Worm (Caenorhabditis elegans) whole organism, L2 larva: ENCODE results near the gene cin-4.

Experiments used
- C34F6.9 ChIP-seq: fragments of 150-350 bp; optimal IDR thresholded peaks from 2 replicates; lab custom pipeline; 2014; ENCODE audit warnings: missing biosample characterization, missing genetic modification characterization
- F13H6.1 ChIP-seq: sonication (generic microtip); optimal IDR thresholded peaks from 2 replicates; lab custom pipeline; 2016; ENCODE audit warnings: missing genetic modification characterization, missing compliant biosample characterization
- R02D3.7 ChIP-seq: fragments of 150-350 bp; optimal IDR thresholded peaks from 2 replicates; lab custom pipeline; 2014; ENCODE audit warnings: missing biosample characterization, missing genetic modification characterization
- Y55F3AM.14 ChIP-seq: fragments of 200-800 bp; sonication (Bioruptor generic); optimal IDR thresholded peaks from 2 replicates; lab custom pipeline; 2018; ENCODE audit warnings: mild to moderate bottlenecking, missing genetic modification characterization, missing compliant biosample characterization
- ZK546.5 ChIP-seq: sonication (generic microtip); optimal IDR thresholded peaks from 2 replicates; lab custom pipeline; 2017; ENCODE audit warnings: missing biosample characterization, missing genetic modification characterization
- aly-2 ChIP-seq: fragments of 150-350 bp; optimal IDR thresholded peaks from 2 replicates; lab custom pipeline; 2014; ENCODE audit warnings: missing biosample characterization, missing genetic modification characterization
- ama-1 ChIP-seq: fragments of 150-350 bp; optimal IDR thresholded peaks from 2 replicates; lab custom pipeline; 2018; ENCODE audit warnings: inconsistent platforms
- blmp-1 ChIP-seq: sonication (generic microtip); optimal IDR thresholded peaks from 2 replicates; lab custom pipeline; 2017; ENCODE audit warnings: missing genetic modification characterization, mild to moderate bottlenecking, missing compliant biosample characterization, antibody characterized with exemption, moderate library complexity; ENCODE audit not compliant: insufficient read depth
- ceh-16 ChIP-seq: fragments of 150-350 bp; optimal IDR thresholded peaks from 2 replicates; lab custom pipeline; 2014; ENCODE audit warnings: missing biosample characterization, missing genetic modification characterization
- ceh-82 ChIP-seq: fragments of 150-350 bp; optimal IDR thresholded peaks from 2 replicates; lab custom pipeline; 2014; ENCODE audit warnings: missing biosample characterization, missing genetic modification characterization
- dmd-4 ChIP-seq: sonication (generic microtip); optimal IDR thresholded peaks from 2 replicates; lab custom pipeline; 2017; ENCODE audit warnings: missing biosample characterization, missing genetic modification characterization
- elt-1 ChIP-seq: fragments of 150-350 bp; optimal IDR thresholded peaks from 2 replicates; lab custom pipeline; 2014; ENCODE audit warnings: missing biosample characterization, missing genetic modification characterization
- elt-3 ChIP-seq: sonication (generic microtip); optimal IDR thresholded peaks from 2 replicates; lab custom pipeline; 2017; ENCODE audit warnings: missing biosample characterization, missing genetic modification characterization
- lin-11 ChIP-seq: fragments of 150-350 bp; sonication (generic microtip); optimal IDR thresholded peaks from 2 replicates; lab custom pipeline; 2014; ENCODE audit warnings: missing biosample characterization, missing genetic modification characterization, inconsistent platforms, mixed read lengths
- lin-13 ChIP-seq: fragments of 150-350 bp; optimal IDR thresholded peaks from 2 replicates; lab custom pipeline; 2014; ENCODE audit warnings: missing biosample characterization, missing genetic modification reagents, missing genetic modification characterization
- lin-39 ChIP-seq: fragments of 150-350 bp; optimal IDR thresholded peaks from 2 replicates; lab custom pipeline; 2014; ENCODE audit warnings: missing biosample characterization, missing genetic modification reagents, missing genetic modification characterization
- lsy-2 ChIP-seq, 2 experiments: fragments of 150-350 bp in 1 of 2; sonication (generic microtip) in 1 of 2; optimal IDR thresholded peaks; 2 replicates each; lab custom pipeline; 2014 to 2017; ENCODE audit warnings: missing biosample characterization in 2 of 2, missing genetic modification characterization in 2 of 2
- mab-5 ChIP-seq: fragments of 150-350 bp; optimal IDR thresholded peaks from 2 replicates; lab custom pipeline; 2014; ENCODE audit warnings: missing biosample characterization, missing genetic modification characterization
- mbf-1 ChIP-seq: sonication (generic microtip); optimal IDR thresholded peaks from 2 replicates; lab custom pipeline; 2017; ENCODE audit warnings: missing biosample characterization, missing genetic modification characterization
- mdl-1 ChIP-seq, 2 experiments: fragments of 150-350 bp in 1 of 2; sonication (generic microtip) in 1 of 2; optimal IDR thresholded peaks; 2 replicates each; lab custom pipeline; 2017; ENCODE audit warnings: missing biosample characterization in 2 of 2, missing genetic modification characterization in 2 of 2
- nhr-12 ChIP-seq: fragments of 150-350 bp; optimal IDR thresholded peaks from 2 replicates; lab custom pipeline; 2014; ENCODE audit warnings: missing biosample characterization, missing genetic modification characterization
- nhr-129 ChIP-seq: fragments of 150-350 bp; optimal IDR thresholded peaks from 2 replicates; lab custom pipeline; 2014; ENCODE audit warnings: missing biosample characterization, missing genetic modification characterization
- nhr-23 ChIP-seq: fragments of 150-350 bp; optimal IDR thresholded peaks from 2 replicates; lab custom pipeline; 2014; ENCODE audit warnings: missing biosample characterization, missing genetic modification reagents, missing genetic modification characterization
- nhr-237 ChIP-seq: fragments of 150-350 bp; optimal IDR thresholded peaks from 2 replicates; lab custom pipeline; 2014; ENCODE audit warnings: missing biosample characterization, missing genetic modification characterization
- nhr-25 ChIP-seq: fragments of 150-350 bp; sonication (generic microtip); optimal IDR thresholded peaks from 3 replicates; lab custom pipeline; 2014; ENCODE audit warnings: missing biosample characterization, missing genetic modification characterization
- nhr-6 ChIP-seq: fragments of 150-350 bp; optimal IDR thresholded peaks from 2 replicates; lab custom pipeline; 2014; ENCODE audit warnings: missing biosample characterization, missing genetic modification characterization
- nhr-77 ChIP-seq: fragments of 150-350 bp; optimal IDR thresholded peaks from 2 replicates; lab custom pipeline; 2014; ENCODE audit warnings: missing biosample characterization, missing genetic modification characterization
- peb-1 ChIP-seq: fragments of 150-350 bp; optimal IDR thresholded peaks from 2 replicates; lab custom pipeline; 2014; ENCODE audit warnings: missing biosample characterization, missing genetic modification characterization
- sem-4 ChIP-seq: fragments of 150-350 bp; optimal IDR thresholded peaks from 2 replicates; lab custom pipeline; 2014; ENCODE audit warnings: missing biosample characterization, missing genetic modification reagents, missing genetic modification characterization
- skn-1 ChIP-seq: sonication (generic microtip); optimal IDR thresholded peaks from 2 replicates; lab custom pipeline; 2017; ENCODE audit warnings: missing biosample characterization, missing genetic modification characterization
- sma-3 ChIP-seq: sonication (generic microtip); optimal IDR thresholded peaks from 2 replicates; lab custom pipeline; 2016; ENCODE audit warnings: missing genetic modification reagents, missing genetic modification characterization, missing compliant biosample characterization
- unc-55 ChIP-seq: fragments of 150-350 bp; sonication (generic microtip); optimal IDR thresholded peaks from 3 replicates; lab custom pipeline; 2014; ENCODE audit warnings: missing biosample characterization, missing genetic modification reagents, missing genetic modification characterization
- unc-62 ChIP-seq: fragments of 150-350 bp; optimal IDR thresholded peaks from 2 replicates; lab custom pipeline; 2014; ENCODE audit warnings: missing biosample characterization, missing genetic modification reagents, missing genetic modification characterization
- zag-1 ChIP-seq: fragments of 150-350 bp; optimal IDR thresholded peaks from 2 replicates; lab custom pipeline; 2014; ENCODE audit warnings: missing biosample characterization, missing genetic modification characterization
- ztf-1 ChIP-seq: fragments of 200-800 bp; sonication (Bioruptor generic); conservative IDR thresholded peaks from 2 replicates; pipeline ENCODE4 v1.3.6; 2022; ENCODE audit warnings: missing genetic modification characterization, missing compliant biosample characterization
- ztf-11 ChIP-seq: sonication (generic microtip); optimal IDR thresholded peaks from 2 replicates; lab custom pipeline; 2017; ENCODE audit warnings: missing biosample characterization, missing genetic modification characterization
- ztf-4 ChIP-seq: fragments of 150-350 bp; optimal IDR thresholded peaks from 2 replicates; lab custom pipeline; 2014; ENCODE audit warnings: missing biosample characterization, missing genetic modification characterization

The cin-4 gene

ce11 chrII:7065391-7065790 is 27.3 kb downstream of the cin-4 start, which contains the start of gene nos-2:
Gene nos-2, plus strand, starts transcription at chrII:7065618.
- TF ChIP-seq mbf-1 (tag; lab: Kevin White, UChicago) = no peak
- no peak for TF ChIP-seq ceh-82 (tag; lab: Kevin White, UChicago)
- no peak for TF ChIP-seq nhr-129
- TF ChIP-seq nhr-12 = no peak
- no peak for TF ChIP-seq mdl-1 (tag; optimal IDR thresholded peaks at IDR 0.05; lab: Kevin White, UChicago)
- TF ChIP-seq ceh-16 = no peak
- no peak for TF ChIP-seq nhr-77 (tag; lab: Kevin White, UChicago)
- no peak for TF ChIP-seq elt-1 (tag; lab: Kevin White, UChicago)

ce11 chrII:7069866-7070265 is 31.8 kb downstream of the cin-4 start, which contains the start of gene him-14:
Gene him-14, minus strand, starts transcription at chrII:7069966.
- TF ChIP-seq mbf-1 (tag; lab: Kevin White, UChicago) (no peak), sma-3 (no peak), ztf-11 (tag; lab: Kevin White, UChicago) (no peak), nhr-237 (tag; lab: Kevin White, UChicago) (no peak), elt-1 (tag; lab: Kevin White, UChicago) (no peak), Y55F3AM.14 (GFP tag; lab: Kevin White, UChicago) (no peak), skn-1 (tag; lab: Kevin White, UChicago) (no peak), sem-4 (tag; lab: Kevin White, UChicago) (no peak), nhr-77 (tag; lab: Kevin White, UChicago) (no peak), ztf-1 (GFP tag; lab: Robert Waterston, UW) (no peak), elt-3 (no peak), ZK546.5 (tag; lab: Kevin White, UChicago) (no peak), peb-1 (tag; lab: Kevin White, UChicago) (no peak)

ce11 chrII:7070434-7070833 is 32.3 kb downstream of the cin-4 start:
- TF ChIP-seq R02D3.7 (tag; lab: Kevin White, UChicago) (no peak), unc-62 (no peak), ztf-4 (tag; lab: Kevin White, UChicago) (no peak), zag-1 (tag; lab: Kevin White, UChicago) (no peak), ztf-11 (tag; lab: Kevin White, UChicago) (no peak), lin-13 (no peak), mbf-1 (tag; lab: Kevin White, UChicago) (no peak), nhr-23 (no peak), nhr-6 (tag; lab: Kevin White, UChicago) (no peak), unc-55 (GFP tag; lab: Kevin White, UChicago) (no peak), elt-1 (tag; lab: Kevin White, UChicago) (no peak), peb-1 (tag; lab: Kevin White, UChicago) (no peak), nhr-77 (tag; lab: Kevin White, UChicago) (no peak), ZK546.5 (tag; lab: Kevin White, UChicago) (no peak), lin-11 (no peak), lsy-2 (tag; optimal IDR thresholded peaks at IDR 0.05; lab: Kevin White, UChicago) (no peak)

- no peak for TF ChIP-seq C34F6.9 (tag; lab: Kevin White, UChicago)
- no peak for TF ChIP-seq lin-39 (tag; lab: Kevin White, UChicago)
- no peak for TF ChIP-seq Y55F3AM.14 (GFP tag; lab: Kevin White, UChicago)
- TF ChIP-seq sem-4 (tag; lab: Kevin White, UChicago) = no peak
- no peak for TF ChIP-seq aly-2 (tag; lab: Kevin White, UChicago)
- TF ChIP-seq ztf-11 (tag; lab: Kevin White, UChicago) = no peak
- TF ChIP-seq mab-5 (tag; lab: Kevin White, UChicago) = no peak
- no peak for TF ChIP-seq ztf-1 (GFP tag; lab: Robert Waterston, UW)
- TF ChIP-seq zag-1 (tag; lab: Kevin White, UChicago) = no peak
- TF ChIP-seq blmp-1 (tag; lab: Kevin White, UChicago) = no peak
- TF ChIP-seq elt-1 (tag; lab: Kevin White, UChicago) = no peak
- TF ChIP-seq nhr-23 = no peak
- TF ChIP-seq lin-11 = no peak
- TF ChIP-seq dmd-4 (tag; lab: Kevin White, UChicago) = no peak
- TF ChIP-seq nhr-129 = no peak
- no peak for TF ChIP-seq ama-1 (lab: Kevin White, UChicago)
- no peak for TF ChIP-seq F13H6.1 (tag; lab: Kevin White, UChicago)
- TF ChIP-seq ceh-16 = no peak
- no peak for TF ChIP-seq nhr-25 (tag; lab: Kevin White, UChicago)
Observed at ce11 chrII:7072315-7072589, 34.2 kb downstream of the cin-4 start, which contains the start of gene kars-1. Gene kars-1, minus strand, starts transcription at chrII:7072415.
